Fruit fly (Drosophila melanogaster) whole organism, wandering third instar larva: ENCODE results near the gene Pmvk.

Source experiments
- Abd-B ChIP-seq: fragments of >200 bp; optimal IDR thresholded peaks from 2 replicates; lab custom pipeline; 2017; ENCODE audit warnings: missing biosample characterization, missing genetic modification characterization
- CG32264 ChIP-seq: fragments of 200-800 bp; sonication (Bioruptor generic); optimal IDR thresholded peaks from 2 replicates; lab custom pipeline; 2016; ENCODE audit warnings: missing biosample characterization, missing genetic modification characterization
- CG9705 ChIP-seq: fragments of 200-800 bp; sonication (Bioruptor generic); optimal IDR thresholded peaks from 2 replicates; lab custom pipeline; 2018; ENCODE audit warnings: missing biosample characterization, mild to moderate bottlenecking, missing genetic modification characterization
- Dfd ChIP-seq: fragments of >200 bp; optimal IDR thresholded peaks from 2 replicates; lab custom pipeline; 2017; ENCODE audit warnings: missing biosample characterization, missing genetic modification characterization
- Dif ChIP-seq: fragments of 200-275, 200-300 bp; sonication (Bioruptor generic); optimal IDR thresholded peaks from 2 replicates; lab custom pipeline; 2018; ENCODE audit warnings: missing biosample characterization, missing genetic modification characterization; ENCODE audit not compliant: partially characterized antibody
- HLH106 ChIP-seq: fragments of 200-800 bp; optimal IDR thresholded peaks from 3 replicates; lab custom pipeline; 2019; ENCODE audit warnings: missing biosample characterization, mild to moderate bottlenecking, missing genetic modification characterization, moderate library complexity
- Hr83 ChIP-seq: fragments of 200-300 bp; sonication (Bioruptor generic); optimal IDR thresholded peaks from 2 replicates; lab custom pipeline; 2016; ENCODE audit warnings: missing biosample characterization, mild to moderate bottlenecking, missing genetic modification characterization, moderate library complexity; ENCODE audit not compliant: poor library complexity, severe bottlenecking
- Jra ChIP-seq: sonication (Bioruptor generic); optimal IDR thresholded peaks from 2 replicates; lab custom pipeline; 2016; ENCODE audit warnings: missing biosample characterization, missing genetic modification characterization
- Mio ChIP-seq: sonication (Bioruptor generic); optimal IDR thresholded peaks from 2 replicates; lab custom pipeline; 2016; ENCODE audit warnings: missing biosample characterization, missing genetic modification characterization
- Myc ChIP-seq: fragments of >200 bp; optimal IDR thresholded peaks from 2 replicates; lab custom pipeline; 2017
- N ChIP-seq: fragments of >200 bp; optimal IDR thresholded peaks from 2 replicates; lab custom pipeline; 2018; ENCODE audit warnings: missing biosample characterization, missing external identifiers, missing genetic modification characterization
- Rel ChIP-seq, 2 experiments: fragments of 200-800 bp; sonication (Bioruptor generic) in 1 of 2; optimal IDR thresholded peaks; 2 replicates in 1 of 2; 3 replicates in 1 of 2; lab custom pipeline; 2016 to 2019; ENCODE audit warnings: mild to moderate bottlenecking in 2 of 2, missing biosample characterization in 2 of 2, missing genetic modification characterization in 2 of 2, moderate library complexity in 1 of 2
- Sp1 ChIP-seq: fragments of 200-800 bp; sonication (Bioruptor generic); optimal IDR thresholded peaks from 3 replicates; lab custom pipeline; 2019; ENCODE audit warnings: missing biosample characterization, mild to moderate bottlenecking, missing genetic modification characterization, moderate library complexity
- br ChIP-seq: fragments of 200-800 bp; sonication (Bioruptor generic); optimal IDR thresholded peaks from 2 replicates; lab custom pipeline; 2016; ENCODE audit warnings: missing biosample characterization, missing genetic modification characterization
- brk ChIP-seq: fragments of 200-800 bp; sonication (Bioruptor generic); optimal IDR thresholded peaks from 2 replicates; lab custom pipeline; 2016; ENCODE audit warnings: missing biosample characterization, mild to moderate bottlenecking, missing genetic modification characterization
- dl ChIP-seq, 2 experiments: fragments of 175-275, 200-275 bp in 1 of 2; fragments of 200-275 bp in 1 of 2; sonication (Bioruptor generic); optimal IDR thresholded peaks; lab custom pipeline; 2018; ENCODE audit warnings: mild to moderate bottlenecking in 2 of 2, missing biosample characterization in 2 of 2, missing genetic modification characterization in 2 of 2, moderate library complexity in 2 of 2; ENCODE audit not compliant: partially characterized antibody in 2 of 2, insufficient read depth in 1 of 2
- dmrt93B ChIP-seq: fragments of 200-800 bp; sonication (Bioruptor generic); optimal IDR thresholded peaks from 2 replicates; lab custom pipeline; 2018; ENCODE audit warnings: missing biosample characterization, mild to moderate bottlenecking, missing genetic modification characterization
- dsf ChIP-seq: sonication (Bioruptor generic); optimal IDR thresholded peaks from 2 replicates; lab custom pipeline; 2016; ENCODE audit warnings: missing biosample characterization, missing genetic modification characterization, borderline replicate concordance
- ey ChIP-seq: fragments of 200-800 bp; sonication (Bioruptor generic); optimal IDR thresholded peaks from 2 replicates; lab custom pipeline; 2016; ENCODE audit warnings: missing biosample characterization, missing genetic modification characterization
- foxo ChIP-seq, 2 experiments: fragments of 200-800 bp; sonication (Bioruptor generic); optimal IDR thresholded peaks; 2 replicates in 1 of 2; 3 replicates in 1 of 2; lab custom pipeline; 2016 to 2017; ENCODE audit warnings: missing biosample characterization in 2 of 2, missing genetic modification characterization in 2 of 2
- fru ChIP-seq: fragments of 200-800 bp; sonication (Bioruptor generic); optimal IDR thresholded peaks from 3 replicates; lab custom pipeline; 2016; ENCODE audit warnings: missing biosample characterization, mild to moderate bottlenecking, missing genetic modification characterization
- h ChIP-seq: fragments of 200-800 bp; sonication (Bioruptor generic); optimal IDR thresholded peaks from 3 replicates; lab custom pipeline; 2016; ENCODE audit warnings: missing biosample characterization, mild to moderate bottlenecking, missing genetic modification characterization
- jim ChIP-seq: fragments of 175-275, 200-325 bp; sonication (Bioruptor generic); optimal IDR thresholded peaks from 2 replicates; lab custom pipeline; 2016; ENCODE audit warnings: missing biosample characterization, mild to moderate bottlenecking, missing genetic modification characterization
- lola ChIP-seq: fragments of >200 bp; optimal IDR thresholded peaks from 2 replicates; lab custom pipeline; 2017; ENCODE audit warnings: missing biosample characterization, missing genetic modification characterization
- rgr ChIP-seq: fragments of 200-800 bp; sonication (Bioruptor generic); optimal IDR thresholded peaks from 3 replicates; lab custom pipeline; 2016; ENCODE audit warnings: missing biosample characterization, mild to moderate bottlenecking, missing genetic modification characterization
- sage ChIP-seq: fragments of 200-800 bp; sonication (Bioruptor generic); optimal IDR thresholded peaks from 2 replicates; lab custom pipeline; 2016; ENCODE audit warnings: missing biosample characterization, mild to moderate bottlenecking, missing genetic modification characterization
- sv ChIP-seq: fragments of 200-800 bp; sonication (Bioruptor generic); optimal IDR thresholded peaks from 3 replicates; lab custom pipeline; 2016; ENCODE audit warnings: missing biosample characterization, missing genetic modification characterization
- tai ChIP-seq: sonication (Bioruptor generic); optimal IDR thresholded peaks from 2 replicates; lab custom pipeline; 2016; ENCODE audit warnings: missing biosample characterization, missing genetic modification characterization
- usp ChIP-seq: fragments of >200 bp; optimal IDR thresholded peaks from 2 replicates; lab custom pipeline; 2017; ENCODE audit warnings: missing biosample characterization, missing genetic modification characterization
- woc ChIP-seq: sonication (Bioruptor generic); optimal IDR thresholded peaks from 2 replicates; lab custom pipeline; 2016; ENCODE audit warnings: missing biosample characterization, mild to moderate bottlenecking, missing genetic modification characterization

Gene Pmvk

DNA sequence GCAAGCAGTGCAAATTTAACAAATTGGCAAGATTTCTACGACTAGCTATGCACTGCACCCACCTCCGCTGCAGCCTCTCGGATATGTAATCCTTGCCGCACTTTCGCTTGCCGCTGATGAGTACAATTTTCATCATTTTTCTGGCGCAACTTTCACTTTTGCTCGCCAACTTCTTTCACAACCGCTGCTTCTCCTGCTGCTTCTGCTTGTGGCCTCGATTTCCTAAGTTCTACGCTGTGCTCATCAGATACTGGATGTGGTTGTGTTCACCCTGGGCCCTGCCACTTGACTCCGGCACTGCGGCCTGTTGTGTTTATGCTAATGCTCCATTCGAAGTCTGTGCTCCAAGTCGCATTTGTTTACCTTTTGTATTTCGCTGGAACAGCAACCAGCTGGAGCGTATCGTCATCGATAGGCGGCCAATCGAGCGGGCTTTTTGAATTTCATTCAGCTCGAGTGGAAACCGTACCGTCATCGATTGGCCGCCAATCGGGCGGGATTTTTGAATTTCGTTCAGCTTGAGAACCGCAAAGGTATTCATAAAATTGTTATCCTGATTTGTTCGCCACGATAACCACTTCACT lies at the start of gene Pmvk:
Pmvk (minus strand) TSS at position 357 of the 584 bp plus-strand sequence.
- TF ChIP-seq Rel (GFP tag; optimal IDR thresholded peaks at IDR 0.05; lab: Kevin White, UChicago) (no peak), Rel (tag; optimal IDR thresholded peaks at IDR 0.05; lab: Kevin White, UChicago) (peak; percentile 5), Dfd (no peak)

DNA sequence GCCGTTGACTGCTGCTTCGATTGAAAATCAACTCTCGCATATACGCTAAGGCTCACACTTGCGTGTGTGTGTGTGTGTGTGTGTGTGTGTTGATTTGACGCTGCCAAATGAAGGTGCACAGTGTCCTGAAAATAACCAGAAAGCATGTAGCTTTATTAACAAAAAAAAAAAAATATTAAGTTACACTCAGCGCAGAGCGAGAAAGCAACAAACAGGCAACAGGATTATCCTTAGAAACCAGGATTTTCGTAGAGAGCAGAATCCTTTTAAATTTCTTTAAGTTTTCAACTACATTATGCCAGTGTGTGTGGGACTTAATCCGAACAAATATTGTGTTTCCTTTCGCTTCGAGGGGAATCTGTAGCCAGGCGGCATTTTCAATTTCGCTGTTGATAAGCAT lies 47.9 kb upstream of the Pmvk start:
- TF ChIP-seq CG32264 (no peak), jim (no peak), br (GFP tag; lab: Kevin White, UChicago) (no peak), HLH106 (tag; lab: Kevin White, UChicago) (no peak), Mio (GFP tag; lab: Kevin White, UChicago) (no peak), fru (GFP tag; lab: Kevin White, UChicago) (no peak)

DNA sequence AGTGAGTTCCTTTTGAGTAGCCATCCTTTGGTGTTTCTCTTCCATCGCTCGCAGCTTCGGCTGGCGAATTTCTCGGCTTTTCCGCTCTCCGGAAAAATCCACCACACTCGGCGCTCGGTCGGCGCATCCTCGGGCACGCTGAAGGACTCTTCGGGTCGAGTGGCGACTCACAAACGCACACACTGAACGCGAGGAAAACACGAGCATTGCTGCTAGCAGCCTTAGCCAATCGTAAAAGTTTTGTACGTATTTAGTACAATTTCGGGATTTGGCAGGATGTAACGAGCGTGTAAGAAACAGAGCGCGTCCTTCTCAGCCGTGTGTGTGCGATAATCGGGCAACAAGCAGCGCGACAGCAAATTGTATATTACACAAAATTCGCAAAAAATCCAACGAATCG lies 26.2 kb upstream of the Pmvk start, which contains the start of gene CG46244:
CG46244 (plus strand) TSS at position 252 of the 400 bp plus-strand sequence.
- no peak for TF ChIP-seq woc (GFP tag; lab: Kevin White, UChicago)
- TF ChIP-seq Myc (lab: Kevin White, UChicago): no peak
- no peak for TF ChIP-seq sv (GFP tag; lab: Kevin White, UChicago)
- no peak for TF ChIP-seq br (GFP tag; lab: Kevin White, UChicago)
- TF ChIP-seq rgr (GFP tag; lab: Kevin White, UChicago): no peak
- TF ChIP-seq sage: no peak
- no peak for TF ChIP-seq CG32264
- no peak for TF ChIP-seq tai (GFP tag; lab: Kevin White, UChicago)
- TF ChIP-seq dl (GFP tag; optimal IDR thresholded peaks at IDR 0.05; lab: Kevin White, UChicago; ENCODE audit: insufficient read depth in 1 of 2, partially characterized antibody in 2 of 2): no peak
- TF ChIP-seq Rel (GFP tag; optimal IDR thresholded peaks at IDR 0.05; lab: Kevin White, UChicago): no peak
- no peak for TF ChIP-seq Rel (tag; optimal IDR thresholded peaks at IDR 0.05; lab: Kevin White, UChicago)
- TF ChIP-seq CG9705 (GFP tag; lab: Kevin White, UChicago): no peak
- TF ChIP-seq Mio (GFP tag; lab: Kevin White, UChicago): no peak
- no peak for TF ChIP-seq dsf
- TF ChIP-seq Jra: no peak
- TF ChIP-seq ey: no peak
- no peak for TF ChIP-seq Dif
- TF ChIP-seq dmrt93B: no peak

DNA sequence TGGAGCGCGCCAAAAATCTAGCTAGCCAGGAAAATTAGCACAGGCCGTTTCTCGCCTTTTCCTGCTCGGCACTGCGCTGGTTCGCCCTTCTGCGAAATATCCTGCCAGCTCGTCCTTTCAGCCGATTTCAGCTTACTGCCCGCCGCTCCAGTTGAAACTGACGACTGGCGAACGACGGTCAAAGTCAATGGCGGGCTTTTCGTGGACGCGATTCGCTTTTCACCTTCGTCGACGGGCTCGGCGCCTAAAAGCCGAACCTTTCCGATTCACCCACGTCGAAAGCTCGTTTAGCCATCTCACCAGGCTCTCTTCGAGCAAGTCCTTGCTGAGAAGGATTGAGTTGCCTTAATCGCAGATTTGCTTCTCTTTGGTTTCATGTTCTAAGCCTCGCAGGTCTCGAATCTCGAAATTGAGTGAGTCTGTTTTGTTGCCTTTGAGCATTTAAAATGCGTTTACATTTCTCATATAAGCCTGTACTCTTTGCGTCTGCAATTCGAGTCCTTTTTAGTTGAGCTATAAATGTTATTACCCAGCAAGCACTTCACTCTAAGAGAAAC lies 25.3 kb upstream of the Pmvk start:
- TF ChIP-seq foxo (GFP tag; optimal IDR thresholded peaks at IDR 0.05; lab: Kevin White, UChicago) (no peak), Dfd (no peak), Abd-B (GFP tag; lab: Kevin White, UChicago) (no peak), Sp1 (GFP tag; lab: Kevin White, UChicago) (no peak), Hr83 (no peak), Dif (no peak), dmrt93B (no peak), rgr (GFP tag; lab: Kevin White, UChicago) (no peak), lola (GFP tag; lab: Kevin White, UChicago) (no peak), Mio (GFP tag; lab: Kevin White, UChicago) (no peak), sage (no peak)

DNA sequence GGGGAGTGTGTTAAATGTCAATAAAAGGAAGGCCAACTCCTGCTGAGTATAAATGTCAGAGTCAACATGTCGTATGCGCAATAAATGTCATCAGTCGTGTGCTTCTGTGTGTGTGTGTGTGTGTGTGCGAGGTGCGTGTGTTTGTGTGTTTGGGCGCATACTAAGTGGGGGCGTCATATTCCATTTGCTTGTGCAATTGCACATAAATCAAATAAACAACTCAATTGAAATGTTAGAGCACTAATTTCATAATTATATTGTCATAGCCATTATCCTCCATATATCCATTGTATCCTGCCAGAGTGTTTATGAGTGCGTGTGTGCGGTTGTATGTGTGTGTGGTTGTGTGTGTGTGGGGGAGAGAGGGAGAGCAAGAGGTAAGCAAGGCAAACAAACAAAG lies 14.0 kb upstream of the Pmvk start:
- TF ChIP-seq dmrt93B (no peak), Dfd (peak; percentile 90)

DNA sequence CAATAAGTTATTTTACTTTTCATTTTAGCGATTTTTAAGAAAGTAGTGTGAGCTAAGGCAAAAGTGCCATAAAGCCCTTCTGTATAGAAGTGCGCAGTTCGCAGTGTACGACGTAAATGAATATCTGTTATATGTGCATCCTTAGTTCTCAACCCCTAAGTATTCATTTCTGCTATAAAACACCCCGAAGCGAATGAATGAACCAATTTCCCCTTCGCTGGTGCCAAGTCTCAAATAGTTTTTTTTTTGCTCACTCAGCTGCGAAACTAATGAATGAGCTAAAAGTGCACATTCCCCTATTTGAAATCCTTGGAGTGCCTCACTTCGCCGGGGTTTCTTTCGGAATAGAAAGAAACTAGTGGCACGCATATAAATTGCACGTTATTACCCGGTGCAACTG lies 10.5 kb upstream of the Pmvk start:
- TF ChIP-seq foxo (GFP tag; optimal IDR thresholded peaks at IDR 0.05; lab: Kevin White, UChicago): no peak
- no peak for TF ChIP-seq h (GFP tag; lab: Kevin White, UChicago)
- TF ChIP-seq, all 38 proteins: peak for 0

DNA sequence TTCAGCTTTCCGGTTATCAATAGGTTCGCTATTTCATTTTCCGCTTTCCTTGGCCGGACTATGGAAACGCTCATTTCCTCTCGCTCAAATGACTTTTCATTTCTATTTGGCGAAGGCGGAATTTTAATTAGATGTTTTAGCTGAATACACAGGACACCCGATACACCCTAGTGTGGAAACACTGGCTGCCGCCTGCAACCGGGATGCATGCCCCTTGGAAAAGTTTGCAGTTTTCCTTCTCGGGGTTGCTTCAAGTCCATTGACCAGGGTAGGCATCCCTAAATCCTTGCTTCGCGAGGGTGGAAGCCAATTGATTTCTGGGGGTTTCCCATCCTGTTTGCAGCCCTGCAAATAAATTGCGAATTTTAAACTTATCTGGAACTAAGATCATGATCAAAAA lies 8.8 kb upstream of the Pmvk start:
- TF ChIP-seq dmrt93B (no peak), CG32264 (no peak), brk (GFP tag; lab: Kevin White, UChicago) (no peak), Myc (lab: Kevin White, UChicago) (no peak), N (GFP tag; lab: Kevin White, UChicago) (no peak), br (GFP tag; lab: Kevin White, UChicago) (no peak), Jra (no peak), usp (GFP tag; lab: Kevin White, UChicago) (no peak)
